Fruit fly (Drosophila melanogaster): ENCODE data around the gene CG6923.

Gene CG6923

DNA sequence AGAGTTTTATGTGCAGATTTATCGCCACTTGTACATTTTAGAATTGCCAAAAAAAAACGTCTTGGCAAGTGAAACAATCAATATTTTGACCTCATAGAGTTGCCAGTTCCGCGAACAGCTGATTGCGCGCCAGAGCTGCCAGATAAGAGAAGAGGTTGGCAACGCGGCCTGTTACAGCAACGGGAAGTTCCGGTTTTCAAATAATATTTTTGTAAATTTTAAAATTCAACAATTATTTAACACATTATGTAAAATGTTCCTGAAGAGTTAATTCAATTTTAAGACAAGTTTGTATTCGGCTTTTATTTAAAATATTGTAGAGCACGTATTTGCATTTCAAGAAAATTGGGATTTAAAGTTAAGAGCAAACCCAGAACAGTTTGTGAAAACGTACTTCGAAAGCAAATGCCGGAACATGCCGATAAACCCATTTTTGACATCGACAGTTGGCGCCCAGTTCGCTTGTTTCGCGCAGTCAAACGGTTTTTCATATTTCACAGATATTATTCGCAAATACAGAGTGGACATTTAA, 36.9 kb upstream of the CG6923 start, which contains the start of the genes prd1 and HisCl1 (continued):
- TF ChIP-seq Blimp-1 (GFP tag; optimal IDR thresholded peaks at IDR 0.05) (no peak), spab (GFP tag; optimal IDR thresholded peaks at IDR 0.05) (no peak), svp (GFP tag) (peak; percentile 99), Met (GFP tag; optimal IDR thresholded peaks at IDR 0.05) (no peak), Sox102F (GFP tag; optimal IDR thresholded peaks at IDR 0.05) (no peak), net (GFP tag; optimal IDR thresholded peaks at IDR 0.05) (no peak), salr (GFP tag; optimal IDR thresholded peaks at IDR 0.05) (peak in 1 of 2 experiments; percentile 9), Ets21C (GFP tag; optimal IDR thresholded peaks at IDR 0.05) (no peak), Smox (GFP tag; optimal IDR thresholded peaks at IDR 0.05) (no peak), Hr38 (GFP tag; optimal IDR thresholded peaks at IDR 0.05) (no peak), Eip75B (GFP tag; optimal IDR thresholded peaks at IDR 0.05) (no peak), topi (GFP tag; optimal IDR thresholded peaks at IDR 0.05) (no peak), CG10631 (GFP tag; optimal IDR thresholded peaks at IDR 0.05) (no peak), CG11294 (GFP tag; IDR thresholded peaks at IDR 0.05) (peak; percentile 38; the same call in 1 of the 2 replicates), CG34406 (GFP tag; optimal IDR thresholded peaks at IDR 0.05) (no peak), Lpt (GFP tag; optimal IDR thresholded peaks at IDR 0.05) (no peak), CG6808 (GFP tag; optimal IDR thresholded peaks at IDR 0.05) (no peak), CG6792 (GFP tag; optimal IDR thresholded peaks at IDR 0.05) (peak; percentile 44), CG11902 (GFP tag; optimal IDR thresholded peaks at IDR 0.05) (peak; percentile 70)

DNA sequence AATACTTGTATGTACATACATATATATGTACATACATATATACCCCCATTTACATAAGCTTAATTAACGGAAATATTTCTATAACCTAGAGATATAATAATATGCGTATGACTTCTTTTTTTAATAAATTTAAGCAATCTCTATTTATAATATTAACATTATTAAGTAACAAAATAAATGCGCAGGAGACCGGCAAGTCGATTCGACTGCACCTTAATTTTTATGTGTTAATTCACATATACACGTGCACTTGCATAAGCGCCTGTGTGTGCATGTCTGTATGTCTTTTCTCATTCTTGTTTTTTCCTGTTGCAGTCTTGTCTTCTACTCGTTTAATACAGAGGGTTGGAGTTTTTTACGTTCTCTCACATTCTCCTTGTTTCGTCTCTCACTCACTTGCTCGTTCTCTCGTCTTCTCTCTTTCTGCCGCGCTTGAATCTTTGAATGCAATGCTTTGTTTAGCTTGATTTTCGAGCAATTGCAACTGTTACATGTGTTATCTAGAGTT, 30.4 kb upstream of the CG6923 start:
- TF ChIP-seq vri (GFP tag; optimal IDR thresholded peaks at IDR 0.05) (peak; percentile 78), CG10631 (GFP tag; optimal IDR thresholded peaks at IDR 0.05) (peak; percentile 99), OdsH (GFP tag; optimal IDR thresholded peaks at IDR 0.05) (peak; percentile 98), Gug (GFP tag; IDR thresholded peaks at IDR 0.05) (peak; percentile 90), acj6 (GFP tag; optimal IDR thresholded peaks at IDR 0.05) (peak; percentile 98), Hr38 (GFP tag; optimal IDR thresholded peaks at IDR 0.05) (no peak), spab (GFP tag; optimal IDR thresholded peaks at IDR 0.05) (peak; percentile 98), CG16779 (tag; optimal IDR thresholded peaks at IDR 0.05) (peak; percentile 95), fd85E (GFP tag; optimal IDR thresholded peaks at IDR 0.05) (peak; percentile 88), CG9139 (GFP tag; optimal IDR thresholded peaks at IDR 0.05) (peak; percentile 92), CG11294 (GFP tag; IDR thresholded peaks at IDR 0.05) (peak; percentile 92), CG6808 (GFP tag; optimal IDR thresholded peaks at IDR 0.05) (peak; percentile 97), Met (GFP tag; optimal IDR thresholded peaks at IDR 0.05) (peak; percentile 93), CG4318 (GFP tag; optimal IDR thresholded peaks at IDR 0.05) (peak; percentile 98), CG34406 (GFP tag; optimal IDR thresholded peaks at IDR 0.05) (peak; percentile 98), CG8319 (GFP tag; optimal IDR thresholded peaks at IDR 0.05) (peak; percentile 93), esn (GFP tag; optimal IDR thresholded peaks at IDR 0.05) (peak; percentile 97), dac (GFP tag; optimal IDR thresholded peaks at IDR 0.05) (peak; percentile 87), CG15336 (GFP tag; IDR thresholded peaks at IDR 0.05) (peak; percentile 93), CG11902 (GFP tag; optimal IDR thresholded peaks at IDR 0.05) (peak; percentile 95), pdm3 (GFP tag; optimal IDR thresholded peaks at IDR 0.05) (peak; percentile 93), CG7368 (GFP tag; optimal IDR thresholded peaks at IDR 0.05) (peak; percentile 96), Hr4 (GFP tag; optimal IDR thresholded peaks at IDR 0.05) (peak; percentile 94), Blimp-1 (GFP tag; optimal IDR thresholded peaks at IDR 0.05) (peak; percentile 86), cyc (GFP tag; optimal IDR thresholded peaks at IDR 0.05) (peak; percentile 93), CG3032 (tag; optimal IDR thresholded peaks at IDR 0.05) (peak; percentile 99), Sox14 (GFP tag; optimal IDR thresholded peaks at IDR 0.05) (peak; percentile 89), CG1621 (tag; optimal IDR thresholded peaks at IDR 0.05) (peak; percentile 92), CG3919 (GFP tag; optimal IDR thresholded peaks at IDR 0.05) (peak; percentile 98), CG10669 (GFP tag; optimal IDR thresholded peaks at IDR 0.05) (peak; percentile 97), Eip93F (GFP tag; optimal IDR thresholded peaks at IDR 0.05) (peak; percentile 67), Lpt (GFP tag; optimal IDR thresholded peaks at IDR 0.05) (peak; percentile 93), salr (GFP tag; optimal IDR thresholded peaks at IDR 0.05) (peak; percentile 94 to 99), CG6854 (GFP tag; optimal IDR thresholded peaks at IDR 0.05) (peak; percentile 79), CG8119 (GFP tag; IDR thresholded peaks at IDR 0.05) (peak; percentile 96), fd59A (GFP tag; optimal IDR thresholded peaks at IDR 0.05) (peak; percentile 98), CG31627 (GFP tag; optimal IDR thresholded peaks at IDR 0.05) (peak; percentile 89), Sox15 (GFP tag; optimal IDR thresholded peaks at IDR 0.05) (peak; percentile 93), Ets96B (tag; optimal IDR thresholded peaks at IDR 0.05) (peak; percentile 99), CG11762 (GFP tag; optimal IDR thresholded peaks at IDR 0.05; ENCODE audit: insufficient read depth) (peak; percentile 95), Ets21C (GFP tag; optimal IDR thresholded peaks at IDR 0.05) (peak; percentile 80)
